Fruit fly (Drosophila melanogaster) whole organism, embryonic: Measurements from ENCODE around the gene Fbxl4.
A peak's percentile ranks its signal among the peaks of the same experiment; 100 is the strongest.

Experiments used
- CG10209 ChIP-seq: fragments of 200-800 bp; sonication (Bioruptor generic); optimal IDR thresholded peaks from 3 replicates; lab custom pipeline; 2017; ENCODE audit warnings: missing biosample characterization, mild to moderate bottlenecking, missing genetic modification characterization, missing genetic modification reagents
- CG10267 ChIP-seq: fragments of 200-800 bp; sonication (Bioruptor generic); optimal IDR thresholded peaks from 2 replicates; lab custom pipeline; 2018; ENCODE audit warnings: missing biosample characterization, mild to moderate bottlenecking, missing genetic modification characterization, moderate library complexity
- CG10543 ChIP-seq: fragments of 200-800 bp; sonication (Bioruptor generic); optimal IDR thresholded peaks from 3 replicates; lab custom pipeline; 2017; ENCODE audit warnings: missing biosample characterization, mild to moderate bottlenecking, missing genetic modification characterization, moderate library complexity
- CG12104 ChIP-seq: fragments of 200-800 bp; sonication (Bioruptor generic); optimal IDR thresholded peaks from 3 replicates; lab custom pipeline; 2016; ENCODE audit warnings: missing biosample characterization, missing genetic modification characterization
- CG12659 ChIP-seq: fragments of 200-800 bp; sonication (Bioruptor generic); optimal IDR thresholded peaks from 3 replicates; lab custom pipeline; 2017; ENCODE audit warnings: mild to moderate bottlenecking, missing biosample characterization, missing genetic modification reagents, missing genetic modification characterization
- CG13287 ChIP-seq: fragments of 200-800 bp; sonication (Bioruptor generic); IDR thresholded peaks from 2 replicates; pipeline ENCODE4 v1.3.6; 2022; ENCODE audit warnings: missing biosample characterization, missing genetic modification characterization; ENCODE audit not compliant: partially characterized antibody
- CG13424 ChIP-seq: fragments of 200-800 bp; sonication (Bioruptor generic); optimal IDR thresholded peaks from 2 replicates; lab custom pipeline; 2019; ENCODE audit warnings: missing biosample characterization, mild to moderate bottlenecking, missing genetic modification characterization, moderate library complexity
- CG14860 ChIP-seq: fragments of 200-800 bp; sonication (Bioruptor generic); IDR thresholded peaks from 3 replicates; pipeline ENCODE4 v1.3.6; 2022; ENCODE audit warnings: missing biosample characterization, missing genetic modification characterization; ENCODE audit not compliant: partially characterized antibody
- CG15696 ChIP-seq: fragments of 200-800 bp; sonication (Bioruptor generic); optimal IDR thresholded peaks from 2 replicates; lab custom pipeline; 2019; ENCODE audit warnings: missing biosample characterization, mild to moderate bottlenecking, missing genetic modification characterization, moderate library complexity
- CG2116 ChIP-seq: fragments of 200-800 bp; sonication (Bioruptor generic); optimal IDR thresholded peaks from 3 replicates; lab custom pipeline; 2018; ENCODE audit warnings: missing biosample characterization, mild to moderate bottlenecking, missing genetic modification characterization
- CG31224 ChIP-seq: fragments of 200-800 bp; sonication (Bioruptor generic); IDR thresholded peaks from 2 replicates; pipeline ENCODE4 v1.3.6; 2022; ENCODE audit warnings: missing biosample characterization, missing genetic modification characterization
- CG34422 ChIP-seq: fragments of 200-800 bp; sonication (Bioruptor generic); IDR thresholded peaks from 3 replicates; pipeline ENCODE4 v1.3.6; 2022; ENCODE audit warnings: missing biosample characterization, missing genetic modification characterization
- CG4328 ChIP-seq: fragments of 200-800 bp; sonication (Bioruptor generic); optimal IDR thresholded peaks from 3 replicates; lab custom pipeline; 2017; ENCODE audit warnings: missing biosample characterization, missing genetic modification reagents, missing genetic modification characterization
- CG8924 ChIP-seq: fragments of 200-800 bp; optimal IDR thresholded peaks from 3 replicates; lab custom pipeline; 2019; ENCODE audit warnings: missing biosample characterization, mild to moderate bottlenecking, missing genetic modification characterization, moderate library complexity
- CG9876 ChIP-seq: fragments of 200-800 bp; sonication (Bioruptor generic); optimal IDR thresholded peaks from 2 replicates; lab custom pipeline; 2016; ENCODE audit warnings: missing biosample characterization, missing genetic modification characterization
- Hr39 ChIP-seq: fragments of >200 bp; optimal IDR thresholded peaks from 2 replicates; lab custom pipeline; 2017
- Hr51 ChIP-seq, 2 experiments: fragments of 200-800 bp; sonication (Bioruptor generic); optimal IDR thresholded peaks; 2 replicates in 1 of 2; 3 replicates in 1 of 2; lab custom pipeline; 2016 to 2018; ENCODE audit warnings: missing biosample characterization in 2 of 2, missing genetic modification characterization in 2 of 2, mild to moderate bottlenecking in 1 of 2, moderate library complexity in 1 of 2
- Mrtf ChIP-seq: fragments of 200-800 bp; sonication (Bioruptor generic); IDR thresholded peaks from 3 replicates; pipeline ENCODE4 v1.3.6; 2022; ENCODE audit warnings: missing biosample characterization, missing genetic modification characterization
- NfI ChIP-seq: fragments of 200-800 bp; sonication (Bioruptor generic); optimal IDR thresholded peaks from 3 replicates; lab custom pipeline; 2018; ENCODE audit warnings: missing biosample characterization, mild to moderate bottlenecking, missing genetic modification characterization, moderate library complexity
- Rfx ChIP-seq: fragments of 200-800 bp; sonication (Bioruptor generic); IDR thresholded peaks from 2 replicates; pipeline ENCODE4 v1.3.6; 2022; ENCODE audit warnings: missing biosample characterization, missing genetic modification characterization
- Scr ChIP-seq: fragments of 200-800 bp; sonication (Bioruptor generic); IDR thresholded peaks from 2 replicates; pipeline ENCODE4 v1.3.6; 2022; ENCODE audit warnings: missing biosample characterization, missing genetic modification characterization; ENCODE audit not compliant: partially characterized antibody
- Sry-β ChIP-seq: fragments of 200-800 bp; sonication (Bioruptor generic); optimal IDR thresholded peaks from 2 replicates; lab custom pipeline; 2018; ENCODE audit warnings: missing biosample characterization, mild to moderate bottlenecking, missing genetic modification characterization, moderate library complexity
- Trl ChIP-seq, 3 experiments: fragments of >200 bp in 2 of 3; fragments of 200-800 bp in 1 of 3; sonication (Bioruptor generic) in 1 of 3; optimal IDR thresholded peaks; 2 replicates in 1 of 3; 3 replicates in 2 of 3; lab custom pipeline; 2016 to 2017; ENCODE audit warnings: missing biosample characterization in 1 of 3, missing genetic modification characterization in 1 of 3
- amos ChIP-seq: fragments of 200-800 bp; sonication (Bioruptor generic); IDR thresholded peaks from 2 replicates; pipeline ENCODE4 v1.3.6; 2022; ENCODE audit warnings: missing biosample characterization, missing genetic modification characterization; ENCODE audit not compliant: partially characterized antibody
- ash1 ChIP-seq: fragments of 200-800 bp; sonication (Bioruptor generic); optimal IDR thresholded peaks from 2 replicates; lab custom pipeline; 2018; ENCODE audit warnings: missing biosample characterization, mild to moderate bottlenecking, missing genetic modification characterization
- cad ChIP-seq: fragments of >200 bp; optimal IDR thresholded peaks from 2 replicates; lab custom pipeline; 2017; ENCODE audit warnings: missing biosample characterization, missing genetic modification characterization
- chinmo ChIP-seq: fragments of 200-800 bp; sonication (Bioruptor generic); IDR thresholded peaks from 4 replicates; pipeline ENCODE4 v1.3.6; 2022; ENCODE audit warnings: missing biosample characterization, missing genetic modification characterization; ENCODE audit not compliant: partially characterized antibody
- dmrt99B ChIP-seq: fragments of 200-800 bp; sonication (Bioruptor generic); optimal IDR thresholded peaks from 2 replicates; lab custom pipeline; 2018; ENCODE audit warnings: missing biosample characterization, mild to moderate bottlenecking, missing genetic modification characterization, moderate library complexity
- ewg ChIP-seq: fragments of 200-800 bp; sonication (Bioruptor generic); optimal IDR thresholded peaks from 3 replicates; lab custom pipeline; 2017; ENCODE audit warnings: mild to moderate bottlenecking, missing biosample characterization, missing genetic modification reagents, missing genetic modification characterization
- fru ChIP-seq: fragments of >200 bp; optimal IDR thresholded peaks from 2 replicates; lab custom pipeline; 2017
- hbn ChIP-seq: fragments of 200-800 bp; sonication (Bioruptor generic); IDR thresholded peaks from 2 replicates; pipeline ENCODE4 v1.3.6; 2022; ENCODE audit warnings: missing biosample characterization, missing genetic modification characterization; ENCODE audit not compliant: partially characterized antibody
- her ChIP-seq: fragments of 200-800 bp; sonication (Bioruptor generic); optimal IDR thresholded peaks from 2 replicates; lab custom pipeline; 2016; ENCODE audit warnings: missing biosample characterization, missing genetic modification characterization
- mld ChIP-seq: fragments of 200-800 bp; sonication (Bioruptor generic); IDR thresholded peaks from 3 replicates; pipeline ENCODE4 v1.3.6; 2022; ENCODE audit warnings: missing biosample characterization, missing genetic modification characterization; ENCODE audit not compliant: partially characterized antibody
- pan ChIP-seq, 4 experiments: fragments of >200 bp in 3 of 4; fragments of 200-800 bp in 1 of 4; sonication (Bioruptor generic) in 1 of 4; optimal IDR thresholded peaks in 3 of 4; IDR thresholded peaks in 1 of 4; 2 replicates each; pipeline versions ENCODE4 v1.3.6 to Lab custom; 2017 to 2022; ENCODE audit warnings: missing biosample characterization in 2 of 4, missing genetic modification characterization in 2 of 4, mixed read lengths in 1 of 4
- ro ChIP-seq: fragments of 200-800 bp; sonication (Bioruptor generic); IDR thresholded peaks from 2 replicates; pipeline ENCODE4 v1.3.6; 2022; ENCODE audit warnings: missing biosample characterization, missing genetic modification characterization
- slou ChIP-seq: fragments of 200-800 bp; sonication (Bioruptor generic); optimal IDR thresholded peaks from 3 replicates; lab custom pipeline; 2016; ENCODE audit warnings: missing biosample characterization, missing genetic modification characterization
- sob ChIP-seq: fragments of 200-800 bp; sonication (Bioruptor generic); IDR thresholded peaks from 2 replicates; pipeline ENCODE4 v1.3.6; 2022; ENCODE audit warnings: missing biosample characterization, missing genetic modification characterization
- tin ChIP-seq: fragments of 200-800 bp; sonication (Bioruptor generic); optimal IDR thresholded peaks from 3 replicates; lab custom pipeline; 2016; ENCODE audit warnings: missing biosample characterization, missing genetic modification characterization
- unpg ChIP-seq: fragments of 200-800 bp; sonication (Bioruptor generic); optimal IDR thresholded peaks from 3 replicates; lab custom pipeline; 2018; ENCODE audit warnings: missing biosample characterization, mild to moderate bottlenecking, missing genetic modification characterization, moderate library complexity
- vnd ChIP-seq: fragments of 200-800 bp; sonication (Bioruptor generic); IDR thresholded peaks from 3 replicates; pipeline ENCODE4 v1.3.6; 2022; ENCODE audit warnings: missing biosample characterization, missing genetic modification characterization; ENCODE audit not compliant: partially characterized antibody

Gene Fbxl4

dm6 chrX:14233843-14234337 is 3.8 kb downstream of the Fbxl4 start, which contains the start of gene CG42271 (continued):
- TF ChIP-seq sob (GFP tag; lab: Robert Waterston, UW): peak; percentile 52
- TF ChIP-seq CG9876 (GFP tag; lab: Kevin White, UChicago): no peak
- peak; percentile 86 for TF ChIP-seq hbn (GFP tag; lab: Robert Waterston, UW)
- TF ChIP-seq CG34422 (GFP tag; lab: Robert Waterston, UW): no peak
- TF ChIP-seq CG12104: no peak
- TF ChIP-seq fru (lab: Kevin White, UChicago): no peak
- TF ChIP-seq her (GFP tag; lab: Kevin White, UChicago): no peak
- peak; percentile 97 for TF ChIP-seq Scr (GFP tag; lab: Robert Waterston, UW)
- no peak for TF ChIP-seq Hr39 (lab: Kevin White, UChicago)
- no peak for TF ChIP-seq CG10209 (GFP tag; lab: Kevin White, UChicago)
- TF ChIP-seq CG10543 (GFP tag; lab: Kevin White, UChicago): peak; percentile 60
- TF ChIP-seq ewg (GFP tag; lab: Kevin White, UChicago): peak; percentile 5
- peak; percentile 79 for TF ChIP-seq CG12659 (GFP tag; lab: Kevin White, UChicago)
- no peak for TF ChIP-seq Mrtf (GFP tag; lab: Robert Waterston, UW)
- TF ChIP-seq cad (GFP tag; lab: Kevin White, UChicago): no peak
- peak; percentile 50; the same call in 1 of the 2 replicates for TF ChIP-seq Rfx (GFP tag; lab: Robert Waterston, UW)
- TF ChIP-seq CG14860 (GFP tag; lab: Robert Waterston, UW): peak; percentile 94
- TF ChIP-seq CG13424 (tag; lab: Kevin White, UChicago): peak; percentile 63
- TF ChIP-seq CG31224: no peak
- no peak for TF ChIP-seq pan (optimal IDR thresholded peaks at IDR 0.05; lab: Kevin White, UChicago)
- TF ChIP-seq pan (GFP tag; optimal IDR thresholded peaks at IDR 0.05 in 1 of 2, IDR thresholded peaks at IDR 0.05 in 1 of 2): peak in 1 of 2 experiments; percentile 6
- peak; percentile 22 for TF ChIP-seq CG4328 (GFP tag; lab: Kevin White, UChicago)
- peak; percentile 61 for TF ChIP-seq NfI (GFP tag; lab: Kevin White, UChicago)
- TF ChIP-seq CG15696 (tag; lab: Kevin White, UChicago): peak; percentile 55
- TF ChIP-seq CG13287: peak; percentile 97
- TF ChIP-seq CG10267 (tag; lab: Kevin White, UChicago): peak; percentile 56
- TF ChIP-seq Sry-β (GFP tag; lab: Kevin White, UChicago): peak; percentile 55
- 0 out of 4 replicates have a peak, but pooled peaks have one; percentile 48 for TF ChIP-seq chinmo (GFP tag; lab: Robert Waterston, UW)
- peak; percentile 60 for TF ChIP-seq CG2116 (GFP tag; lab: Kevin White, UChicago)
- TF ChIP-seq CG8924 (tag; lab: Kevin White, UChicago): peak; percentile 69
- TF ChIP-seq vnd (GFP tag; lab: Robert Waterston, UW): peak; percentile 94
- peak; percentile 89 for TF ChIP-seq amos (GFP tag; lab: Robert Waterston, UW)
- no peak for TF ChIP-seq Trl (optimal IDR thresholded peaks at IDR 0.05; lab: Kevin White, UChicago)
- TF ChIP-seq Trl (GFP tag; optimal IDR thresholded peaks at IDR 0.05; lab: Kevin White, UChicago): no peak
- TF ChIP-seq tin (GFP tag; lab: Kevin White, UChicago): peak; percentile 22
- peak; percentile 87 for TF ChIP-seq mld (GFP tag; lab: Robert Waterston, UW)
- TF ChIP-seq Hr51 (GFP tag; optimal IDR thresholded peaks at IDR 0.05; lab: Kevin White, UChicago): peak in 1 of 2 experiments; percentile 7
- no peak for TF ChIP-seq unpg

- no peak for TF ChIP-seq ash1 (GFP tag; lab: Kevin White, UChicago)
- no peak for TF ChIP-seq slou
- no peak for TF ChIP-seq ro (GFP tag; lab: Robert Waterston, UW)
- no peak for TF ChIP-seq dmrt99B (tag; lab: Kevin White, UChicago)
- TF ChIP-seq, all 482 proteins: peak for 0
These were observed 10.7 kb downstream of the Fbxl4 start for dm6 chrX:14227043-14227442.
